Worm (Caenorhabditis elegans): ENCODE measurements around the gene W03F8.6.
"Not testable (repeated sequence)": the region's sequence is repeated elsewhere in the genome, so short reads cannot be mapped to it uniquely, and the experiment has no call there.

W03F8.6 gene

DNA sequence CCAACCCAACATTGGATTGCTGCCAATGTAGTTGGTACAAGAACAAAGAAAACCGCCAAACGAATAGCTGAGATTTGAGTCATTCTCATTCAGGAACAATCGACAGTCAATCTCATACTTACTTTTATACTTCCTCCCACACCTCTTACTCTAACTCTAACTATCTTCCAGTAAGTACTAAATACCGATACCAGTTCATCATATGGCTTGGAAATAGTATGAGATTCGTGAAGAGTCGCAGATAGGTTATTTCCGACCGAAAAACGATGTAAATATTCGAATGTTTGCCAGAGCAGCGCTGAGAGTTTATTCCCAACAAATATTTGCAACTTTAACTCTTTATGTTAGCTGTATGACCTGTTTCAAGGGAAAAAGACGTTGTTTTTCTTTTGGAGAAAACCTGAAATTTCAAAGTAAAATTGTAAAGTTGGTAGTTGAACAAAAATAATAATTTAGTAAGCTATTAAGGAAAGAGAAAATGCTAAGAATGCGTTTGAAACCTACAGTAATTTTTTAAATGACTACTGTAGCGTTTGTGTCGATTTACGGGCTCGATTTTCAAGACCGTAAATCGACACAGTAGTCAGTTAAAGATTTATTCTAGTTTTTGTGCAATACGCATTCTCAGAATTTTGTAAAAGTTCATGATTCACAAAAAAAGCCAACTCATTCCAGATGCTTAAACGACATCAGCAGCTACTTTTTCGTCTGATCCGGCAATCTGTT, at the start of gene W03F8.6, which contains the start of gene mtrf-1L:
TSS of gene W03F8.6 (minus strand) at position 101 of the 726 bp plus-strand sequence.
TSS of gene mtrf-1L (plus strand) at position 676 of the 726 bp plus-strand sequence.
- TF ChIP-seq pat-9 (tag; optimal IDR thresholded peaks at IDR 0.05): no peak

ce11 chrIV:5230530-5230929, 44.1 kb upstream of the W03F8.6 start, which contains the start of gene thn-5:
Gene thn-5, plus strand, starts transcription at chrIV:5230830.
- no peak for TF ChIP-seq syd-9 (tag; optimal IDR thresholded peaks at IDR 0.05)

- no peak for TF ChIP-seq hlh-13 (GFP tag; optimal IDR thresholded peaks at IDR 0.05)
- no peak for TF ChIP-seq syd-9 (tag; optimal IDR thresholded peaks at IDR 0.05)
- TF ChIP-seq pag-3 (tag; optimal IDR thresholded peaks at IDR 0.05; ENCODE audit: borderline replicate concordance): no peak
- TF ChIP-seq nfya-1 (tag; optimal IDR thresholded peaks at IDR 0.05): no peak
- TF ChIP-seq fkh-6 (tag; optimal IDR thresholded peaks at IDR 0.05): no peak
- no peak for TF ChIP-seq ets-4 (tag; optimal IDR thresholded peaks at IDR 0.05)
- TF ChIP-seq pros-1 (tag; optimal IDR thresholded peaks at IDR 0.05): no peak
- no peak for TF ChIP-seq hlh-6 (tag; optimal IDR thresholded peaks at IDR 0.05)
- TF ChIP-seq gmeb-2 (tag; optimal IDR thresholded peaks at IDR 0.05): no peak
- no peak for TF ChIP-seq ceh-48 (tag; optimal IDR thresholded peaks at IDR 0.05)
- no peak for TF ChIP-seq pha-2 (tag; optimal IDR thresholded peaks at IDR 0.05)
- no peak for TF ChIP-seq tbx-2 (tag; optimal IDR thresholded peaks at IDR 0.05)
- no peak for TF ChIP-seq fax-1 (tag; optimal IDR thresholded peaks at IDR 0.05)
Measured at ce11 chrIV:5228619-5229018, 42.2 kb upstream of the W03F8.6 start, which contains the start of gene thn-6. Gene thn-6, plus strand, starts transcription at chrIV:5228919.

DNA sequence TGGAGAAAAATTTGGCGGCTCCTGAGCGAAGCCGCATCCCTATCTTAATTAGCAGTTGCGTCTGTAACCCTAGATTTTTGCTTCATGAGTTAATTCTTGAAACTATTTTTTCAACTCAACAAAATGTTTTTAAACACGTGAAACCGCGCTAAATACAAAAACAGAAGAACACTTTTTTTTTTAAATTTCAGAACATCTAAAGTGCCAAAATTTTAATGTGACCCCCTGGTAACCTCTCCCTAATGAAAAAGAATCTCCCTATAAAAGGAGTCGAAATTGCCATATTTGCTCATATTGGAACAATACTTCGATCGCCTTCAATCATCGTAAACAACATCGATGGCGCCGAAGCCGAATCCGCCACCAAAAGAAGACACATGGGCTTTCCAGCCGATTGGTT, 40.2 kb upstream of the W03F8.6 start, which contains the start of gene nsph-4.1:
TSS of gene nsph-4.1 (plus strand) at position 301 of the 400 bp plus-strand sequence.
- TF ChIP-seq unc-42 (tag; optimal IDR thresholded peaks at IDR 0.05); eyg-1 (tag; optimal IDR thresholded peaks at IDR 0.05); hlh-30 (tag; optimal IDR thresholded peaks at IDR 0.05; ENCODE audit: insufficient read depth): not testable (repeated sequence)

ce11 chrIV:5225277-5225822, 39.0 kb upstream of the W03F8.6 start, which contains the start of gene cylc-1:
Gene cylc-1, minus strand, starts transcription at chrIV:5225772.
- not testable (repeated sequence) for TF ChIP-seq unc-55 (GFP tag; optimal IDR thresholded peaks at IDR 0.05); ceh-31 (tag; optimal IDR thresholded peaks at IDR 0.05); tbx-2 (tag; optimal IDR thresholded peaks at IDR 0.05)

DNA sequence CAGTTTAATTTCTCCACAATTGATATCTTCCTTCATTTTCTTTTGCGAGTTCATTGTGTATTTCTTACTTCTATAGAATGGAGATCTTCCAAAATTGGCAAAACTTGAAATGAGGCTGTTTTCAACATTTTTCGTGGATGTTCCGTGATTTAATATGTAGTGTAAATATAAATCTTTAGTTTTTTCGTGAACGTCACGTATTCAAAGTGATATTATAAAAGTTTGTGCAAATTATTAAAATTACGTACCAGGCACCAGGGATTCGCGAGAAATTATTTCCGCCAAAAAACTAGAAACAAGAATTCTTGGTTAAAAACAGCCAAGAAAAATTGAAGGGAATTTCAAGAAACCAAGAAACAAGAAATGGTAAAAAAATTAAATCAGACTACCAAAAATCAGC, 37.9 kb upstream of the W03F8.6 start, which contains the start of gene Y59E9AL.8:
TSS of gene Y59E9AL.8 (minus strand) at position 101 of the 400 bp plus-strand sequence.
- TF ChIP-seq pax-1 (tag; optimal IDR thresholded peaks at IDR 0.05): no peak
- no peak for TF ChIP-seq sdc-2 (tag; optimal IDR thresholded peaks at IDR 0.05)
- TF ChIP-seq ceh-9 (tag; optimal IDR thresholded peaks at IDR 0.05): no peak
- TF ChIP-seq C08G9.2 (tag; optimal IDR thresholded peaks at IDR 0.05): no peak
- no peak for TF ChIP-seq pqm-1 (tag; optimal IDR thresholded peaks at IDR 0.05)
- TF ChIP-seq eyg-1 (tag; optimal IDR thresholded peaks at IDR 0.05): no peak
- TF ChIP-seq pat-9 (tag; optimal IDR thresholded peaks at IDR 0.05): no peak
- TF ChIP-seq ets-4 (tag; optimal IDR thresholded peaks at IDR 0.05): no peak
- no peak for TF ChIP-seq fkh-6 (tag; optimal IDR thresholded peaks at IDR 0.05)
- no peak for TF ChIP-seq ceh-6 (GFP tag; optimal IDR thresholded peaks at IDR 0.05)
- no peak for TF ChIP-seq unc-3 (GFP tag; conservative IDR thresholded peaks at IDR 0.05)
- TF ChIP-seq unc-3 (tag; optimal IDR thresholded peaks at IDR 0.05): no peak
- no peak for TF ChIP-seq ahr-1 (tag; optimal IDR thresholded peaks at IDR 0.05)
- TF ChIP-seq sox-4 (tag; optimal IDR thresholded peaks at IDR 0.05): no peak
- TF ChIP-seq pag-3 (tag; optimal IDR thresholded peaks at IDR 0.05; ENCODE audit: borderline replicate concordance): no peak

Data from whole organism, late embryonic.